Fruit fly (Drosophila melanogaster) S2 (cell line): ENCODE data around the gene CG31663.

ENCODE experiments used
- CG8478 ChIP-seq: fragments of >200 bp; optimal IDR thresholded peaks from 2 replicates; lab custom pipeline; 2018
- CTCF ChIP-seq, 2 experiments: fragments of >200 bp; optimal IDR thresholded peaks; 2 replicates each; lab custom pipeline; 2018

- TF ChIP-seq CTCF (optimal IDR thresholded peaks at IDR 0.05; lab: Kevin White, UChicago) (no peak), CG8478 (lab: Kevin White, UChicago) (no peak)
These were observed 25.8 kb upstream of the CG31663 start for dm6 chr2L:1907098-1907497.
